Fruit fly (Drosophila melanogaster): ENCODE measurements around the gene CG15021.

dm6 chr3L:4395501-4396073 is 40.9 kb upstream of the CG15021 start:
- TF ChIP-seq pad (GFP tag; optimal IDR thresholded peaks at IDR 0.05) (no peak), CG7045 (GFP tag; optimal IDR thresholded peaks at IDR 0.05) (no peak), Clk (GFP tag; optimal IDR thresholded peaks at IDR 0.05) (no peak), Hr96 (GFP tag; optimal IDR thresholded peaks at IDR 0.05) (no peak), bab1 (GFP tag; optimal IDR thresholded peaks at IDR 0.05) (no peak), tj (GFP tag; optimal IDR thresholded peaks at IDR 0.05) (no peak), ovo (GFP tag; optimal IDR thresholded peaks at IDR 0.05) (no peak), CG14711 (tag; optimal IDR thresholded peaks at IDR 0.05) (no peak), CG7101 (tag; optimal IDR thresholded peaks at IDR 0.05) (no peak), cic (GFP tag; optimal IDR thresholded peaks at IDR 0.05) (no peak)
